Fruit fly (Drosophila melanogaster) whole organism, embryonic: ENCODE data around the gene SmD1.

ENCODE experiments used
- B-H2 ChIP-seq: fragments of 200-800 bp; sonication (Bioruptor generic); optimal IDR thresholded peaks from 2 replicates; lab custom pipeline; 2018; ENCODE audit warnings: missing biosample characterization, mild to moderate bottlenecking, missing genetic modification characterization
- CG10274 ChIP-seq: fragments of 200-800 bp; sonication (Bioruptor generic); optimal IDR thresholded peaks from 3 replicates; lab custom pipeline; 2017; ENCODE audit warnings: missing biosample characterization, mild to moderate bottlenecking, missing genetic modification characterization
- CG11093 ChIP-seq: fragments of 200-800 bp; sonication (Bioruptor generic); IDR thresholded peaks from 3 replicates; pipeline ENCODE4 v1.3.6; 2022; ENCODE audit warnings: missing biosample characterization, missing genetic modification characterization
- CG11723 ChIP-seq: fragments of 200-800 bp; sonication (Bioruptor generic); optimal IDR thresholded peaks from 2 replicates; lab custom pipeline; 2017; ENCODE audit warnings: missing biosample characterization, mild to moderate bottlenecking, missing genetic modification characterization
- CG13296 ChIP-seq: fragments of 200-800 bp; sonication (Bioruptor generic); optimal IDR thresholded peaks from 3 replicates; lab custom pipeline; 2018; ENCODE audit warnings: missing biosample characterization, mild to moderate bottlenecking, missing genetic modification characterization
- CG14710 ChIP-seq: fragments of 200-800 bp; sonication (Bioruptor generic); optimal IDR thresholded peaks from 3 replicates; lab custom pipeline; 2019; ENCODE audit warnings: missing biosample characterization, mild to moderate bottlenecking, missing genetic modification characterization, moderate library complexity
- CG15601 ChIP-seq: fragments of 200-800 bp; sonication (Bioruptor generic); optimal IDR thresholded peaks from 3 replicates; lab custom pipeline; 2019; ENCODE audit warnings: missing biosample characterization, mild to moderate bottlenecking, missing genetic modification characterization, moderate library complexity
- CG15696 ChIP-seq: fragments of 200-800 bp; sonication (Bioruptor generic); optimal IDR thresholded peaks from 2 replicates; lab custom pipeline; 2019; ENCODE audit warnings: missing biosample characterization, mild to moderate bottlenecking, missing genetic modification characterization, moderate library complexity
- CG2199 ChIP-seq: fragments of 200-800 bp; sonication (Bioruptor generic); IDR thresholded peaks from 3 replicates; pipeline ENCODE4 v1.3.6; 2022; ENCODE audit warnings: missing biosample characterization, missing genetic modification characterization
- CG2889 ChIP-seq: fragments of 200-800 bp; sonication (Bioruptor generic); IDR thresholded peaks from 3 replicates; pipeline ENCODE4 v1.3.6; 2022; ENCODE audit warnings: missing biosample characterization, missing genetic modification characterization
- CG30020 ChIP-seq: fragments of 200-800 bp; optimal IDR thresholded peaks from 2 replicates; lab custom pipeline; 2019; ENCODE audit warnings: missing biosample characterization, mild to moderate bottlenecking, missing genetic modification characterization, moderate library complexity
- CG30403 ChIP-seq: fragments of 200-800 bp; sonication (Bioruptor generic); optimal IDR thresholded peaks from 3 replicates; lab custom pipeline; 2016; ENCODE audit warnings: missing biosample characterization, missing genetic modification characterization
- CG3407 ChIP-seq: fragments of 200-800 bp; sonication (Bioruptor generic); optimal IDR thresholded peaks from 2 replicates; lab custom pipeline; 2018; ENCODE audit warnings: missing biosample characterization, mild to moderate bottlenecking, missing genetic modification characterization
- CG3847 ChIP-seq: fragments of 200-800 bp; sonication (Bioruptor generic); IDR thresholded peaks from 2 replicates; pipeline ENCODE4 v1.3.6; 2022; ENCODE audit warnings: missing biosample characterization, missing genetic modification characterization
- CG5245 ChIP-seq: fragments of 200-800 bp; sonication (Bioruptor generic); optimal IDR thresholded peaks from 3 replicates; lab custom pipeline; 2016; ENCODE audit warnings: missing biosample characterization, missing genetic modification characterization
- CG5953 ChIP-seq: fragments of 200-800 bp; sonication (Bioruptor generic); IDR thresholded peaks from 2 replicates; pipeline ENCODE4 v1.3.6; 2022; ENCODE audit warnings: missing biosample characterization, missing genetic modification characterization
- CG6272 ChIP-seq: fragments of 200-800 bp; sonication (Bioruptor generic); IDR thresholded peaks from 2 replicates; pipeline ENCODE4 v1.3.6; 2022; ENCODE audit warnings: missing biosample characterization, missing genetic modification characterization
- CG7271 ChIP-seq: fragments of 200-800 bp; sonication (Bioruptor generic); optimal IDR thresholded peaks from 2 replicates; lab custom pipeline; 2018; ENCODE audit warnings: missing biosample characterization, mild to moderate bottlenecking, missing genetic modification characterization, moderate library complexity
- CG7786 ChIP-seq: fragments of 200-800 bp; sonication (Bioruptor generic); optimal IDR thresholded peaks from 2 replicates; lab custom pipeline; 2016; ENCODE audit warnings: missing biosample characterization, missing genetic modification characterization
- CG9215 ChIP-seq: fragments of 200-800 bp; sonication (Bioruptor generic); IDR thresholded peaks from 2 replicates; pipeline ENCODE4 v1.3.6; 2022; ENCODE audit warnings: missing biosample characterization, missing genetic modification characterization
- CG9727 ChIP-seq: fragments of 200-800 bp; sonication (Bioruptor generic); optimal IDR thresholded peaks from 3 replicates; lab custom pipeline; 2017; ENCODE audit warnings: missing biosample characterization, mild to moderate bottlenecking, missing genetic modification characterization
- Dad ChIP-seq: fragments of 200-800 bp; sonication (Bioruptor generic); optimal IDR thresholded peaks from 3 replicates; lab custom pipeline; 2016; ENCODE audit warnings: missing biosample characterization, missing genetic modification characterization
- E2f2 ChIP-seq: fragments of 200-800 bp; sonication (Bioruptor generic); IDR thresholded peaks from 2 replicates; pipeline ENCODE4 v1.3.6; 2022; ENCODE audit warnings: missing biosample characterization, missing genetic modification characterization
- HLH3B ChIP-seq: fragments of 200-800 bp; sonication (Bioruptor generic); IDR thresholded peaks from 2 replicates; pipeline ENCODE4 v1.3.6; 2022; ENCODE audit warnings: missing biosample characterization, missing genetic modification characterization
- Hey ChIP-seq: fragments of 200-800 bp; sonication (Bioruptor generic); optimal IDR thresholded peaks from 3 replicates; lab custom pipeline; 2018; ENCODE audit warnings: missing biosample characterization, mild to moderate bottlenecking, missing genetic modification characterization
- Hmx ChIP-seq: fragments of 200-800 bp; sonication (Bioruptor generic); optimal IDR thresholded peaks from 2 replicates; lab custom pipeline; 2016; ENCODE audit warnings: missing biosample characterization, missing genetic modification characterization
- Hr51 ChIP-seq, 2 experiments: fragments of 200-800 bp; sonication (Bioruptor generic); optimal IDR thresholded peaks; 2 replicates in 1 of 2; 3 replicates in 1 of 2; lab custom pipeline; 2016 to 2018; ENCODE audit warnings: missing biosample characterization in 2 of 2, missing genetic modification characterization in 2 of 2, mild to moderate bottlenecking in 1 of 2, moderate library complexity in 1 of 2
- Hr78 ChIP-seq, 2 experiments: fragments of 200-800 bp in 1 of 2; fragments of >200 bp in 1 of 2; sonication (Bioruptor generic) in 1 of 2; optimal IDR thresholded peaks; 2 replicates each; lab custom pipeline; 2017 to 2019; ENCODE audit warnings: missing biosample characterization in 2 of 2, missing genetic modification characterization in 2 of 2, mild to moderate bottlenecking in 1 of 2, moderate library complexity in 1 of 2
- Med ChIP-seq: fragments of 200-800 bp; sonication (Bioruptor generic); peaks from one replicate; lab custom pipeline; 2016; ENCODE audit warnings: missing biosample characterization, missing genetic modification characterization, mild to moderate bottlenecking, inconsistent platforms, moderate library complexity
- Nf-YA ChIP-seq: fragments of 200-800 bp; sonication (Bioruptor generic); IDR thresholded peaks from 2 replicates; pipeline ENCODE4 v1.3.6; 2022; ENCODE audit warnings: missing biosample characterization, missing genetic modification characterization
- Opbp ChIP-seq: fragments of 200-800 bp; sonication (Bioruptor generic); IDR thresholded peaks from 3 replicates; pipeline ENCODE4 v1.3.6; 2022; ENCODE audit warnings: missing biosample characterization, missing genetic modification characterization; ENCODE audit not compliant: partially characterized antibody
- Rx ChIP-seq: fragments of 200-800 bp; sonication (Bioruptor generic); IDR thresholded peaks from 2 replicates; pipeline ENCODE4 v1.3.6; 2022; ENCODE audit warnings: missing biosample characterization, missing genetic modification characterization
- Scr ChIP-seq: fragments of 200-800 bp; sonication (Bioruptor generic); IDR thresholded peaks from 2 replicates; pipeline ENCODE4 v1.3.6; 2022; ENCODE audit warnings: missing biosample characterization, missing genetic modification characterization; ENCODE audit not compliant: partially characterized antibody
- Sin3A ChIP-seq: fragments of >200 bp; optimal IDR thresholded peaks from 2 replicates; lab custom pipeline; 2018
- ac ChIP-seq: fragments of 200-800 bp; sonication (Bioruptor generic); optimal IDR thresholded peaks from 3 replicates; lab custom pipeline; 2017; ENCODE audit warnings: missing biosample characterization, mild to moderate bottlenecking, missing genetic modification characterization
- ase ChIP-seq: fragments of 200-800 bp; sonication (Bioruptor generic); IDR thresholded peaks from 3 replicates; pipeline ENCODE4 v1.3.6; 2022; ENCODE audit warnings: missing biosample characterization, missing genetic modification characterization
- bigmax ChIP-seq: fragments of 200-800 bp; sonication (Bioruptor generic); optimal IDR thresholded peaks from 2 replicates; lab custom pipeline; 2018; ENCODE audit warnings: missing biosample characterization, mild to moderate bottlenecking, missing genetic modification characterization
- chinmo ChIP-seq: fragments of 200-800 bp; sonication (Bioruptor generic); IDR thresholded peaks from 4 replicates; pipeline ENCODE4 v1.3.6; 2022; ENCODE audit warnings: missing biosample characterization, missing genetic modification characterization; ENCODE audit not compliant: partially characterized antibody
- emc ChIP-seq: fragments of 200-800 bp; sonication (Bioruptor generic); optimal IDR thresholded peaks from 2 replicates; lab custom pipeline; 2016; ENCODE audit warnings: missing biosample characterization, missing genetic modification characterization
- gcm2 ChIP-seq: fragments of 200-800 bp; sonication (Bioruptor generic); optimal IDR thresholded peaks from 2 replicates; lab custom pipeline; 2016; ENCODE audit warnings: missing biosample characterization, missing genetic modification characterization
- jigr1 ChIP-seq: fragments of 200-800 bp; sonication (Bioruptor generic); IDR thresholded peaks from 3 replicates; pipeline ENCODE4 v1.3.6; 2022; ENCODE audit warnings: missing biosample characterization, missing genetic modification characterization
- kni ChIP-seq: fragments of 200-800 bp; sonication (Bioruptor generic); optimal IDR thresholded peaks from 3 replicates; lab custom pipeline; 2017; ENCODE audit warnings: mild to moderate bottlenecking, missing biosample characterization, missing genetic modification reagents, missing genetic modification characterization
- nom ChIP-seq: fragments of 200-800 bp; sonication (Bioruptor generic); optimal IDR thresholded peaks from 2 replicates; lab custom pipeline; 2017; ENCODE audit warnings: missing biosample characterization, missing genetic modification characterization, mild to moderate bottlenecking, moderate library complexity, missing genetic modification reagents
- prd ChIP-seq, 3 experiments: fragments of >200 bp in 2 of 3; fragments of 200-800 bp in 1 of 3; sonication (Bioruptor generic) in 1 of 3; optimal IDR thresholded peaks in 2 of 3; IDR thresholded peaks in 1 of 3; 2 replicates in 2 of 3; 3 replicates in 1 of 3; pipeline versions ENCODE4 v1.3.6 to Lab custom; 2017 to 2022; ENCODE audit warnings: missing biosample characterization in 1 of 3, missing genetic modification characterization in 1 of 3
- salm ChIP-seq: fragments of 200-800 bp; sonication (Bioruptor generic); optimal IDR thresholded peaks from 2 replicates; lab custom pipeline; 2018; ENCODE audit warnings: missing biosample characterization, mild to moderate bottlenecking, missing genetic modification characterization
- slbo ChIP-seq: fragments of 200-800 bp; sonication (Bioruptor generic); IDR thresholded peaks from 2 replicates; pipeline ENCODE4 v1.3.6; 2022; ENCODE audit warnings: missing biosample characterization, missing genetic modification characterization
- so ChIP-seq: fragments of 200-800 bp; sonication (Bioruptor generic); IDR thresholded peaks from 3 replicates; pipeline ENCODE4 v1.3.6; 2022; ENCODE audit warnings: missing biosample characterization, missing genetic modification characterization
- tll ChIP-seq, 2 experiments: fragments of 200-800 bp in 1 of 2; fragments of >200 bp in 1 of 2; sonication (Bioruptor generic) in 1 of 2; optimal IDR thresholded peaks; 2 replicates each; lab custom pipeline; 2017 to 2019; ENCODE audit warnings: missing biosample characterization in 2 of 2, missing genetic modification characterization in 2 of 2, mild to moderate bottlenecking in 1 of 2, moderate library complexity in 1 of 2
- tna ChIP-seq: fragments of 200-800 bp; sonication (Bioruptor generic); IDR thresholded peaks from 2 replicates; pipeline ENCODE4 v1.3.6; 2022; ENCODE audit warnings: missing biosample characterization, missing genetic modification characterization; ENCODE audit not compliant: partially characterized antibody
- wor ChIP-seq: fragments of 200-800 bp; sonication (Bioruptor generic); IDR thresholded peaks from 2 replicates; pipeline ENCODE4 v1.3.6; 2022; ENCODE audit warnings: missing biosample characterization, missing genetic modification characterization
- zf30C ChIP-seq: fragments of 200-800 bp; sonication (Bioruptor generic); optimal IDR thresholded peaks from 3 replicates; lab custom pipeline; 2018; ENCODE audit warnings: missing biosample characterization, mild to moderate bottlenecking, missing genetic modification characterization
- zfh1 ChIP-seq: fragments of 200-800 bp; sonication (Bioruptor generic); IDR thresholded peaks from 3 replicates; pipeline ENCODE4 v1.3.6; 2022; ENCODE audit warnings: missing biosample characterization, missing genetic modification characterization

The SmD1 gene

dm6 chr3L:12732742-12733141 is 1.7 kb downstream of the SmD1 start (continued):
- TF ChIP-seq CG15696 (tag; lab: Kevin White, UChicago) (no peak), nom (no peak), CG30403 (GFP tag; lab: Kevin White, UChicago) (no peak), CG5953 (GFP tag; lab: Robert Waterston, UW) (no peak), jigr1 (GFP tag; lab: Robert Waterston, UW) (no peak), salm (tag; lab: Kevin White, UChicago) (no peak), zf30C (no peak), CG2199 (GFP tag; lab: Robert Waterston, UW) (no peak), CG9215 (GFP tag; lab: Robert Waterston, UW) (no peak), Hr51 (GFP tag; optimal IDR thresholded peaks at IDR 0.05; lab: Kevin White, UChicago) (no peak), Med (GFP tag; lab: Kevin White, UChicago) (peak; percentile 55), bigmax (GFP tag; lab: Kevin White, UChicago) (no peak), CG2889 (GFP tag; lab: Robert Waterston, UW) (no peak), zfh1 (GFP tag; lab: Robert Waterston, UW) (no peak), tna (peak; percentile 71), Scr (GFP tag; lab: Robert Waterston, UW) (peak; percentile 60), E2f2 (peak; percentile 100), Sin3A (lab: Kevin White, UChicago) (no peak), HLH3B (no peak), B-H2 (GFP tag; lab: Kevin White, UChicago) (no peak), ac (no peak), CG30020 (tag; lab: Kevin White, UChicago) (peak; percentile 22), CG6272 (GFP tag; lab: Robert Waterston, UW) (no peak), Hmx (GFP tag; lab: Kevin White, UChicago) (no peak), Nf-YA (GFP tag; lab: Robert Waterston, UW) (no peak), CG3407 (GFP tag; lab: Kevin White, UChicago) (no peak), Dad (GFP tag; lab: Kevin White, UChicago) (no peak), so (no peak), CG7271 (tag; lab: Kevin White, UChicago) (no peak), CG11093 (GFP tag; lab: Robert Waterston, UW) (no peak), CG15601 (tag; lab: Kevin White, UChicago) (no peak), CG14710 (tag; lab: Kevin White, UChicago) (peak; percentile 13), gcm2 (GFP tag; lab: Kevin White, UChicago) (no peak), ase (GFP tag; lab: Robert Waterston, UW) (no peak), Hr78 (GFP tag; optimal IDR thresholded peaks at IDR 0.05; lab: Kevin White, UChicago) (no peak), CG13296 (no peak), Opbp (GFP tag; lab: Robert Waterston, UW) (peak; percentile 73; the same call in 1 of the 3 replicates), prd (optimal IDR thresholded peaks at IDR 0.05; lab: Kevin White, UChicago) (no peak), prd (GFP tag; IDR thresholded peaks at IDR 0.05; lab: Robert Waterston, UW) (no peak), CG9727 (GFP tag; lab: Kevin White, UChicago) (no peak), CG7786 (GFP tag; lab: Kevin White, UChicago) (no peak), CG5245 (GFP tag; lab: Kevin White, UChicago) (no peak)

- TF ChIP-seq kni (no peak), CG3847 (GFP tag; lab: Robert Waterston, UW) (no peak), CG11723 (no peak), slbo (GFP tag; lab: Robert Waterston, UW) (no peak), chinmo (GFP tag; lab: Robert Waterston, UW) (0 out of 4 replicates have a peak, but pooled peaks have one; percentile 19), CG10274 (no peak), Nf-YA (GFP tag; lab: Robert Waterston, UW) (no peak), Rx (no peak), wor (GFP tag; lab: Robert Waterston, UW) (no peak), emc (GFP tag; lab: Kevin White, UChicago) (no peak), tll (GFP tag; optimal IDR thresholded peaks at IDR 0.05; lab: Kevin White, UChicago) (peak in 1 of 2 experiments; percentile 90), Hey (tag; lab: Kevin White, UChicago) (peak; percentile 97)
These were observed 4.8 kb downstream of the SmD1 start for dm6 chr3L:12729601-12730000.
